Fruit fly (Drosophila melanogaster) Kc167 (cell line): ENCODE results near the gene CG17272.

Experiments used
- Sin3A ChIP-seq: fragments of >200 bp; optimal IDR thresholded peaks from 2 replicates; lab custom pipeline; 2018; ENCODE audit warnings: missing external identifiers
- h ChIP-seq: fragments of >200 bp; optimal IDR thresholded peaks from 3 replicates; lab custom pipeline; 2018; ENCODE audit warnings: missing external identifiers
- psq ChIP-seq: fragments of >200 bp; optimal IDR thresholded peaks from 2 replicates; lab custom pipeline; 2017; ENCODE audit warnings: missing external identifiers

dm6 chr3R:20870736-20871135 is 46.7 kb upstream of the CG17272 start, which contains the start of gene TotA:
- no peak for TF ChIP-seq psq (lab: Kevin White, UChicago)
- TF ChIP-seq h (lab: Kevin White, UChicago) = no peak
- no peak for TF ChIP-seq Sin3A (lab: Kevin White, UChicago)
